Fruit fly (Drosophila melanogaster) whole organism, prepupa: ENCODE results near the gene dsf.

Experiments used
- CG6163 ChIP-seq: fragments of 200-800 bp; sonication (Bioruptor generic); IDR thresholded peaks from 3 replicates; pipeline ENCODE4 v1.3.6; 2022; ENCODE audit warnings: missing biosample characterization, missing genetic modification characterization
- CG6854 ChIP-seq: fragments of 200-800 bp; sonication (Bioruptor generic); optimal IDR thresholded peaks from 2 replicates; lab custom pipeline; 2017; ENCODE audit warnings: missing biosample characterization, mild to moderate bottlenecking, missing genetic modification characterization
- Lpt ChIP-seq: fragments of 200-800 bp; sonication (Bioruptor generic); optimal IDR thresholded peaks from 3 replicates; lab custom pipeline; 2016; ENCODE audit warnings: missing biosample characterization, missing genetic modification characterization

DNA sequence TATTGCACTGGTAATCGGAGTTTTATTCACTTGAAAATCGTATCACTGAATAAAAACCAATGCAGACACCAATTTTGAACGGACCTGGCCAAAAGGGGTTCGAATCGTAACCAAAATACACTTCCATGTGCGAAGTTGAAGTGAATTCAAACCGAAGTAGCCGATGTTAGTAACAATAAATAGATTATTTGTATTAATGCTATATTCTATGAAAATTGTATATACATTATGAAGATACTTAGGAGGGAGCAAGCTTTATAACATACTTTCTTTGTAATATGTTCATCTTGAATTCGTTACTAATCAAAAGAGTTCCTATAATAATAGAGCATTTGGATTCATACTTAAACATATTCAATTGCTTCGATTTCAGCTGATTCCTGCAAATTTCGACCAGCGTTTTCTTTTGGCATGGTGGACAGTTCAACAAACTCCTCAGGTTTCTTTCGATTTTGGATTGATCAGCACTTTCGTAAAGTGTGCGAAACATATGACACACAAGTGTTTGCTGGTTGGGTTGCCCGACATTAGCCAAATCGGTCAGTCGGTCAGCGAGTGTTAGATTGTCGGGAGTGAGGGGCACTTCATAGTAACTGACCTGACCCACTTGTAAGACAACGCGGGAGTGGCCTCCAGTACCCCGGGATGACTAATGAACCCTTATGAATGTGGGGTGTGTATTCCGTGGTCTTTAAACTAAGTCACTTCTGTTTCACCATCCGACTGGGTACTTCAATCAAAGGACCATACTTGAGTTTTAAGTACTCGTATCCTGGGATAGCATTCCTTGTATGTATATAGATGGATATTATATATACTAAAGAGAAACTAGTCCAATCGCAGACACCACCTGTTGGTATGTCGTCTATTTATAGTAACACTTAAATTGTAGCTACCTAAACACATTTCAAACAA lies 42.2 kb downstream of the dsf start, which contains the start of the genes CG13992 and Ucp4C:
- TF ChIP-seq CG6163 (GFP tag; lab: Robert Waterston, UW), result no peak
- no peak for TF ChIP-seq CG6854 (GFP tag; lab: Kevin White, UChicago)
- TF ChIP-seq Lpt (GFP tag; lab: Kevin White, UChicago), result no peak
